Worm (Caenorhabditis elegans): ENCODE results near the gene shk-1.

Gene shk-1

DNA sequence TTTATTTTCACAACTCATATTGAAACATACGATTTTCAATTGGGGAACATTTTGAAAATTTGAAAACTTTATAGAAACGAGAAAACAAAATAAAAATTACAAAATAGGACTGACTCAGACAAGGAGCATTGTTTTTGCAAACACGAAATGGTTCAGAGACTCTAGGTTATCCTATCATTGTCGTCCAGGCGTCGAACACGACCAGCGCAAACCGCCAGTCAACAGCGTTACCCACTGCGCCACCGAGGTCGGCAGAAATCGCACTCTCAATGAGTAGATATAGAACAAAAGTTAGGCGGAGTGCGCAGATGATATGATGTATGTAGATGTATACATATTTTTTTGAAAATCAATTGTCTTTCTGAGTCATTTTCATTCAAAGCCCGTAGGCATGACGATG lies 16.6 kb downstream of the shk-1 start (continued):
- TF ChIP-seq mxl-2 (GFP tag; conservative IDR thresholded peaks at IDR 0.05), result 0 out of 2 replicates have a peak, but pooled peaks have one; percentile 25
- TF ChIP-seq nhr-111 (GFP tag; optimal IDR thresholded peaks at IDR 0.05), result peak; percentile 29
- no peak for TF ChIP-seq tag-97 (GFP tag; IDR thresholded peaks at IDR 0.05)
- peak; percentile 81 for TF ChIP-seq T26A8.4 (GFP tag; IDR thresholded peaks at IDR 0.05)
- no peak for TF ChIP-seq unc-39 (tag; optimal IDR thresholded peaks at IDR 0.05)
- peak; percentile 63 for TF ChIP-seq dve-1 (tag; optimal IDR thresholded peaks at IDR 0.05; ENCODE audit: insufficient read depth)
- peak; percentile 95 for TF ChIP-seq lim-7 (GFP tag; IDR thresholded peaks at IDR 0.05)
- peak; percentile 58 for TF ChIP-seq duxl-1 (tag; optimal IDR thresholded peaks at IDR 0.05; ENCODE audit: poor library complexity)
- peak; percentile 81 for TF ChIP-seq ceh-20 (GFP tag; IDR thresholded peaks at IDR 0.05)
- TF ChIP-seq F26F4.8 (GFP tag; conservative IDR thresholded peaks at IDR 0.05), result peak; percentile 73; the same call in 1 of the 2 replicates
- no peak for TF ChIP-seq cey-2 (tag; optimal IDR thresholded peaks at IDR 0.05; ENCODE audit: borderline replicate concordance, insufficient read depth)
- no peak for TF ChIP-seq zip-11 (GFP tag; IDR thresholded peaks at IDR 0.05)
- TF ChIP-seq zfp-2 (tag; optimal IDR thresholded peaks at IDR 0.05), result no peak
- TF ChIP-seq nhr-28 (tag; optimal IDR thresholded peaks at IDR 0.05), result no peak
- no peak for TF ChIP-seq aly-2 (tag; optimal IDR thresholded peaks at IDR 0.05)
- peak; percentile 51 for TF ChIP-seq F37D6.2 (tag; optimal IDR thresholded peaks at IDR 0.05)
- TF ChIP-seq lir-3 (tag; optimal IDR thresholded peaks at IDR 0.05), result peak; percentile 36

DNA sequence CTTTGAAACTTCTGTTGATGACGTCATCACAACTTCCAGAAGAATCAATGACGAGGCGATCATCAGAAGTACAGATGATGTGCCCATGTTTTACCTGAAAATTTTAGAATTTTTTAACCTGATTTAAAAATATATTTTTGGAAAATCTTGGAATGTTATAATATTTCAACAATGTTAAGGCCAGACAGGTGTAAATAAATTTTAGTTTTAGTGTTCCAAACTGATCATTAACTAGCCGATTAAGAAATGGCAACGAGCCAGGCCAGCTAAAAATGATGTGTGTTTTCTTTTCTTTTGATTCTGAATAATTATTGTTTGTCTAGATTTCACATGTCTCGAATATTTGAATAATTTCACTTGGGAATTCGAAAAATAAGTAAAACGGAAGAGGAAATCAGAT lies 17.8 kb downstream of the shk-1 start, which contains the start of gene T10B9.9:
Gene T10B9.9, minus strand, starts transcription at position 101 of the 400 bp plus-strand sequence.
- TF ChIP-seq lir-3 (tag; optimal IDR thresholded peaks at IDR 0.05), result no peak

DNA sequence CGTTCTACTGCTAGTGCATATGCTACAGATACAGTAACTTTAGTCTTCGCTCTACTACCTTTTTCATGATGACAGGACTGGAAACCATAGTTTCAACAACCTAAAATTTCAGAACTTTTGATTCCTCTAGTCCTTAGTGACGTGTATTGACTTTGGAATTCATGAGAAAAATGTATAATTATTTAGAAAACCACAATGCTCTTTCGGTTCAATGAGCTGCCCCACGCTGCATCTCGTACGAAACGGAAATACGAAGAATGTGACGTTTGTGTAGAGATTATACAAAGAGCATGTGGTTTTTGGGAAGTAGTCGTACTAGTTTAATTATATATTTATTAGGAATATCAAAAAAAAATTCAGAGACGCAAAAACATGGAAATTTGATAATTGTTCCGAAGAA lies 20.5 kb downstream of the shk-1 start:
- no peak for TF ChIP-seq dmd-8 (GFP tag; IDR thresholded peaks at IDR 0.05)
- TF ChIP-seq aha-1 (tag), result peak; percentile 9
- peak in 1 of 2 experiments; percentile 19 for TF ChIP-seq unc-62 (GFP tag; optimal IDR thresholded peaks at IDR 0.05 in 1 of 2)
- TF ChIP-seq unc-62 (tag; optimal IDR thresholded peaks at IDR 0.05), result no peak

DNA sequence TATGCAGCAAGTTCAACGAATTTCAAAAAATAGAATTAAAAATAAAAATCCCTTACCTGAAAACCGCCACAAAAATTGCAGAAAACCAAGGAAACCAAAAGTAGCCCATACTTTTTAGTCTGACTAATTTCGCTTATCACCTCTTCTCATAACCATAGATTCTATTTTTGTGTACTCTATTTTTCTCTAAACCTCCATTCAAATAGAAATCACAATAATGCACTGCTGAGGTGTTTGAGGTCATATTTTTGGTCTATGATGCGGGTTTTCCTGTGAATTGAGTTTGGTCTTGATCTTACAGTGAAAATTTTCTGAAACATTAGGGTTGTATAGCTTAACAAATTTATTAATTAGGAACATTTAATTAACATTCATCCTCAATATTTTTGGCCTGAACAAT lies 23.8 kb downstream of the shk-1 start, which contains the start of gene cyp-13A1:
Gene cyp-13A1, minus strand, starts transcription at position 156 of the 400 bp plus-strand sequence.
- peak; percentile 27 for TF ChIP-seq pqm-1 (tag; optimal IDR thresholded peaks at IDR 0.05)
- peak; percentile 64 for TF ChIP-seq nhr-28 (tag; optimal IDR thresholded peaks at IDR 0.05)
- peak; percentile 27 for TF ChIP-seq nhr-77 (tag; optimal IDR thresholded peaks at IDR 0.05)
- TF ChIP-seq dve-1 (tag; optimal IDR thresholded peaks at IDR 0.05; ENCODE audit: insufficient read depth), result peak; percentile 6
- peak in 1 of 2 experiments; percentile 87 for TF ChIP-seq unc-62 (GFP tag; optimal IDR thresholded peaks at IDR 0.05 in 1 of 2)
- TF ChIP-seq unc-62 (tag; optimal IDR thresholded peaks at IDR 0.05), result no peak
- peak; percentile 67; the same call in 1 of the 2 replicates for TF ChIP-seq dmd-6 (GFP tag; IDR thresholded peaks at IDR 0.05)
- TF ChIP-seq fos-1 (tag; optimal IDR thresholded peaks at IDR 0.05), result no peak
- TF ChIP-seq F10B5.3 (tag; optimal IDR thresholded peaks at IDR 0.05), result no peak
- no peak for TF ChIP-seq nhr-237 (tag; optimal IDR thresholded peaks at IDR 0.05)
- TF ChIP-seq ctbp-1 (GFP tag; IDR thresholded peaks at IDR 0.05), result no peak
- peak; percentile 15 for TF ChIP-seq nhr-102 (tag; optimal IDR thresholded peaks at IDR 0.05)

DNA sequence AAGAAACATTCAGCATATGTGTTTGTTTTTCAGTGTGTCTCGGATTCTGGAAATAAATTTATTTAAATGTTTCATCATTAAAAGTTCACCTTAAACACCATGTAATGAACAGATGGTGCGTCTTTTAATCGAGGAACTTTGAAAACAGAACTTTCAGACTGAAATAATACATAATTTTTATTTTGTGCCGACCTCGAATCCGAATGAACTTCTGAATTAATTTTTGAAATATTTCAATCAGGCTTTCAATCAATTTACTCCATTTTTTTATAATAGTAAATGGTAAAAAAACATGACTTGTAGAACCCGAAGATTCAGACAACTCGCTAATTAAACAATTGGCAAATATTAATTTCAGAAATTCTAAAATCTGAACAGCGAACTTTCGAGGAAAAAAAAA lies 24.3 kb downstream of the shk-1 start, which contains the start of gene T10B9.14:
Gene T10B9.14, minus strand, starts transcription at position 101 of the 400 bp plus-strand sequence.
- no peak for TF ChIP-seq ztf-7 (tag; optimal IDR thresholded peaks at IDR 0.05)
- TF ChIP-seq pha-4 (GFP tag; IDR thresholded peaks at IDR 0.05), result no peak
- no peak for TF ChIP-seq pha-4 (tag; optimal IDR thresholded peaks at IDR 0.05)
- no peak for TF ChIP-seq nhr-77 (tag; optimal IDR thresholded peaks at IDR 0.05)
- TF ChIP-seq lin-39 (tag; optimal IDR thresholded peaks at IDR 0.05), result no peak
- no peak for TF ChIP-seq ceh-20 (GFP tag; IDR thresholded peaks at IDR 0.05)
- TF ChIP-seq php-3 (GFP tag; IDR thresholded peaks at IDR 0.05), result no peak
- TF ChIP-seq lin-1 (GFP tag; IDR thresholded peaks at IDR 0.05), result no peak
- no peak for TF ChIP-seq ceh-44 (GFP tag; IDR thresholded peaks at IDR 0.05)
- no peak for TF ChIP-seq hmg-1.1 (GFP tag; IDR thresholded peaks at IDR 0.05)
- TF ChIP-seq F10B5.3 (tag; optimal IDR thresholded peaks at IDR 0.05), result no peak
- no peak for TF ChIP-seq F49E8.2 (tag; optimal IDR thresholded peaks at IDR 0.05; ENCODE audit: borderline replicate concordance)
- no peak for TF ChIP-seq tag-97 (GFP tag; IDR thresholded peaks at IDR 0.05)
- TF ChIP-seq nhr-111 (GFP tag; optimal IDR thresholded peaks at IDR 0.05), result no peak
- no peak for TF ChIP-seq Y48G9A.11 (GFP tag; IDR thresholded peaks at IDR 0.05)
- no peak for TF ChIP-seq ceh-82 (tag; optimal IDR thresholded peaks at IDR 0.05)
- no peak for TF ChIP-seq dmd-9 (GFP tag; IDR thresholded peaks at IDR 0.05)
- TF ChIP-seq pqm-1 (tag; optimal IDR thresholded peaks at IDR 0.05), result no peak
- no peak for TF ChIP-seq gei-8 (GFP tag; optimal IDR thresholded peaks at IDR 0.05)
- no peak for TF ChIP-seq nhr-41 (GFP tag; IDR thresholded peaks at IDR 0.05)

Data from whole organism, L4 larva.